Worm (Caenorhabditis elegans) whole organism, mixed stage, embryonic: ENCODE data around the gene grk-2.
"Not testable (repeated sequence)": the region's sequence is repeated elsewhere in the genome, so short reads cannot be mapped to it uniquely, and the experiment has no call there.

ENCODE experiments used
- M03D4.4 ChIP-seq: sonication (generic microtip); optimal IDR thresholded peaks from 2 replicates; lab custom pipeline; 2017; ENCODE audit warnings: mild to moderate bottlenecking, missing genetic modification characterization, missing compliant biosample characterization
- bed-3 ChIP-seq: fragments of 200-800 bp; sonication (Bioruptor generic); optimal IDR thresholded peaks from 3 replicates; lab custom pipeline; 2018; ENCODE audit warnings: mild to moderate bottlenecking, missing genetic modification characterization, moderate library complexity, missing compliant biosample characterization
- blmp-1 ChIP-seq: fragments of 150-350 bp; optimal IDR thresholded peaks from 2 replicates; lab custom pipeline; 2014; ENCODE audit warnings: missing biosample characterization, missing genetic modification characterization
- ceh-39 ChIP-seq: fragments of 150-350 bp; optimal IDR thresholded peaks from 2 replicates; lab custom pipeline; 2014; ENCODE audit warnings: missing biosample characterization, missing genetic modification characterization
- ceh-83 ChIP-seq: fragments of 200-800 bp; sonication (Bioruptor generic); optimal IDR thresholded peaks from 2 replicates; lab custom pipeline; 2018; ENCODE audit warnings: mild to moderate bottlenecking, missing genetic modification characterization, missing compliant biosample characterization
- cnd-1 ChIP-seq: fragments of 200-800 bp; sonication (Bioruptor generic); optimal IDR thresholded peaks from 2 replicates; lab custom pipeline; 2018; ENCODE audit warnings: mild to moderate bottlenecking, missing genetic modification characterization, missing compliant biosample characterization
- drap-1 ChIP-seq: fragments of 200-800 bp; sonication (Bioruptor generic); optimal IDR thresholded peaks from 3 replicates; lab custom pipeline; 2018; ENCODE audit warnings: mild to moderate bottlenecking, missing genetic modification characterization, missing compliant biosample characterization
- elt-1 ChIP-seq: sonication (generic microtip); optimal IDR thresholded peaks from 2 replicates; lab custom pipeline; 2017; ENCODE audit warnings: missing genetic modification characterization, mild to moderate bottlenecking, missing compliant biosample characterization, antibody characterized with exemption, moderate library complexity, borderline replicate concordance; ENCODE audit not compliant: insufficient read depth
- elt-3 ChIP-seq: fragments of 150-350 bp; optimal IDR thresholded peaks from 2 replicates; lab custom pipeline; 2014; ENCODE audit warnings: missing biosample characterization, missing genetic modification characterization
- flh-1 ChIP-seq: fragments of 200-800 bp; sonication (Bioruptor generic); optimal IDR thresholded peaks from 2 replicates; lab custom pipeline; 2018; ENCODE audit warnings: mild to moderate bottlenecking, missing genetic modification characterization, moderate library complexity, missing compliant biosample characterization
- hlh-1 ChIP-seq: fragments of 150-350 bp; optimal IDR thresholded peaks from 2 replicates; lab custom pipeline; 2014; ENCODE audit warnings: missing biosample characterization, missing genetic modification reagents, missing genetic modification characterization
- lin-13 ChIP-seq: fragments of 150-350 bp; optimal IDR thresholded peaks from 2 replicates; lab custom pipeline; 2014; ENCODE audit warnings: missing biosample characterization, missing genetic modification characterization
- lin-32 ChIP-seq: fragments of 200-800 bp; sonication (Bioruptor generic); optimal IDR thresholded peaks from 2 replicates; lab custom pipeline; 2018; ENCODE audit warnings: mild to moderate bottlenecking, missing genetic modification characterization, missing compliant biosample characterization
- lsy-2 ChIP-seq: fragments of 150-350 bp; optimal IDR thresholded peaks from 2 replicates; lab custom pipeline; 2014; ENCODE audit warnings: missing biosample characterization, missing genetic modification characterization
- mab-5 ChIP-seq: fragments of 150-350 bp; optimal IDR thresholded peaks from 2 replicates; lab custom pipeline; 2014; ENCODE audit warnings: missing biosample characterization, missing genetic modification characterization
- mep-1 ChIP-seq: fragments of 150-350 bp; optimal IDR thresholded peaks from 2 replicates; lab custom pipeline; 2017; ENCODE audit warnings: missing biosample characterization, missing genetic modification reagents, missing genetic modification characterization, inconsistent platforms
- nhr-12 ChIP-seq: fragments of 150-350 bp; optimal IDR thresholded peaks from 2 replicates; lab custom pipeline; 2014; ENCODE audit warnings: missing biosample characterization, missing genetic modification characterization
- nhr-2 ChIP-seq: fragments of 150-350 bp; optimal IDR thresholded peaks from 2 replicates; lab custom pipeline; 2014; ENCODE audit warnings: missing biosample characterization, missing genetic modification characterization
- nhr-237 ChIP-seq: fragments of 150-350 bp; optimal IDR thresholded peaks from 2 replicates; lab custom pipeline; 2014; ENCODE audit warnings: missing biosample characterization, missing genetic modification characterization
- nhr-28 ChIP-seq: fragments of 150-350 bp; optimal IDR thresholded peaks from 2 replicates; lab custom pipeline; 2014; ENCODE audit warnings: missing biosample characterization, missing genetic modification characterization
- nhr-76 ChIP-seq: sonication (generic microtip); optimal IDR thresholded peaks from 2 replicates; lab custom pipeline; 2017; ENCODE audit warnings: missing biosample characterization, missing genetic modification characterization
- pha-4 ChIP-seq: fragments of 150-350 bp; optimal IDR thresholded peaks from 2 replicates; lab custom pipeline; 2018; ENCODE audit warnings: missing biosample characterization, missing genetic modification reagents, missing genetic modification characterization
- snpc-4 ChIP-seq: fragments of 150-350 bp; optimal IDR thresholded peaks from 2 replicates; lab custom pipeline; 2014; ENCODE audit warnings: missing biosample characterization, missing genetic modification characterization
- sptf-1 ChIP-seq: sonication (generic microtip); optimal IDR thresholded peaks from 2 replicates; lab custom pipeline; 2017; ENCODE audit warnings: mild to moderate bottlenecking, missing genetic modification characterization, moderate library complexity, missing compliant biosample characterization
- tbx-8 ChIP-seq: fragments of 200-800 bp; sonication (Bioruptor generic); optimal IDR thresholded peaks from 2 replicates; lab custom pipeline; 2018; ENCODE audit warnings: mild to moderate bottlenecking, missing genetic modification characterization, moderate library complexity, missing compliant biosample characterization
- unc-120 ChIP-seq: sonication (generic microtip); optimal IDR thresholded peaks from 2 replicates; lab custom pipeline; 2017; ENCODE audit warnings: missing genetic modification characterization, missing compliant biosample characterization; ENCODE audit not compliant: poor library complexity, severe bottlenecking
- unc-62 ChIP-seq: fragments of 150-350 bp; optimal IDR thresholded peaks from 2 replicates; lab custom pipeline; 2014; ENCODE audit warnings: missing biosample characterization, missing genetic modification reagents, missing genetic modification characterization
- zip-8 ChIP-seq: fragments of 150-350 bp; optimal IDR thresholded peaks from 2 replicates; lab custom pipeline; 2014; ENCODE audit warnings: missing biosample characterization, missing genetic modification characterization
- ztf-11 ChIP-seq: fragments of 150-350 bp; optimal IDR thresholded peaks from 2 replicates; lab custom pipeline; 2014; ENCODE audit warnings: missing biosample characterization, missing genetic modification characterization

Gene grk-2

ce11 chrIII:688869-689268 lies 12.9 kb downstream of the grk-2 start, which contains the start of gene elf-1:
Gene elf-1 (plus strand): TSS chrIII:689169.
- TF ChIP-seq ztf-11 (tag; lab: Kevin White, UChicago); lsy-2; nhr-12 (tag; lab: Kevin White, UChicago): not testable (repeated sequence)

- TF ChIP-seq blmp-1 (tag; lab: Kevin White, UChicago) (no peak), sptf-1 (no peak), nhr-28 (tag; lab: Kevin White, UChicago) (no peak), tbx-8 (no peak), nhr-12 (tag; lab: Kevin White, UChicago) (no peak), unc-62 (no peak), ceh-39 (tag; lab: Kevin White, UChicago) (no peak), mep-1 (tag; lab: Kevin White, UChicago) (no peak), M03D4.4 (no peak), elt-1 (tag; lab: Kevin White, UChicago) (no peak), pha-4 (tag; lab: Kevin White, UChicago) (no peak), nhr-2 (tag; lab: Kevin White, UChicago) (no peak), hlh-1 (no peak), lsy-2 (no peak), snpc-4 (tag; lab: Kevin White, UChicago) (no peak), mab-5 (no peak)
Measured at ce11 chrIII:691933-692332, 16.0 kb downstream of the grk-2 start, which contains the start of gene W02B3.7. Gene W02B3.7 (minus strand): TSS chrIII:692033.

ce11 chrIII:696372-696771 lies 20.4 kb downstream of the grk-2 start, which contains the start of gene sel-15:
Gene sel-15 (minus strand): TSS chrIII:696472.
- TF ChIP-seq mep-1 (tag; lab: Kevin White, UChicago): no peak
- TF ChIP-seq nhr-2 (tag; lab: Kevin White, UChicago): no peak
- TF ChIP-seq ztf-11 (tag; lab: Kevin White, UChicago): no peak

ce11 chrIII:698814-699213 lies 22.9 kb downstream of the grk-2 start:
- TF ChIP-seq nhr-76 (tag; lab: Kevin White, UChicago) (no peak), elt-3 (no peak), bed-3 (GFP tag; lab: Kevin White, UChicago) (no peak), lin-32 (no peak), cnd-1 (tag; lab: Kevin White, UChicago) (peak; percentile 29), hlh-1 (no peak), flh-1 (GFP tag; lab: Kevin White, UChicago) (no peak), mab-5 (no peak)

ce11 chrIII:710042-710441 lies 34.1 kb downstream of the grk-2 start:
- TF ChIP-seq nhr-12 (tag; lab: Kevin White, UChicago) (no peak), pha-4 (tag; lab: Kevin White, UChicago) (peak; percentile 77)

- no peak for TF ChIP-seq nhr-28 (tag; lab: Kevin White, UChicago)
- TF ChIP-seq, all 35 proteins: peak for 0
Measured at ce11 chrIII:724819-725218, 48.9 kb downstream of the grk-2 start, which contains the start of gene flp-24. Gene flp-24 (plus strand): TSS chrIII:725119.

ce11 chrIII:728074-728473 lies 52.2 kb downstream of the grk-2 start:
- TF ChIP-seq lin-13 (tag; lab: Kevin White, UChicago) (no peak), nhr-237 (tag; lab: Kevin White, UChicago) (no peak), hlh-1 (no peak), M03D4.4 (no peak), pha-4 (tag; lab: Kevin White, UChicago) (no peak), cnd-1 (tag; lab: Kevin White, UChicago) (no peak), nhr-2 (tag; lab: Kevin White, UChicago) (no peak), flh-1 (GFP tag; lab: Kevin White, UChicago) (no peak), drap-1 (GFP tag; lab: Kevin White, UChicago) (no peak), ceh-83 (GFP tag; lab: Kevin White, UChicago) (no peak), nhr-76 (tag; lab: Kevin White, UChicago) (no peak), tbx-8 (no peak), elt-1 (tag; lab: Kevin White, UChicago) (no peak), zip-8 (tag; lab: Kevin White, UChicago) (no peak), ztf-11 (tag; lab: Kevin White, UChicago) (no peak), unc-120 (tag; lab: Kevin White, UChicago) (no peak)
